Fruit fly (Drosophila melanogaster) whole organism: ENCODE data around the gene chic.

Experiments used
- CG8478 ChIP-seq: fragments of >200 bp; optimal IDR thresholded peaks from 2 replicates; lab custom pipeline; 2018; ENCODE audit warnings: inconsistent platforms
- Dll ChIP-seq: fragments of >200 bp; optimal IDR thresholded peaks from 2 replicates; lab custom pipeline; 2017
- usp ChIP-seq: fragments of >200 bp; optimal IDR thresholded peaks from 2 replicates; lab custom pipeline; 2017; ENCODE audit warnings: missing biosample characterization, missing genetic modification characterization, mixed read lengths

DNA sequence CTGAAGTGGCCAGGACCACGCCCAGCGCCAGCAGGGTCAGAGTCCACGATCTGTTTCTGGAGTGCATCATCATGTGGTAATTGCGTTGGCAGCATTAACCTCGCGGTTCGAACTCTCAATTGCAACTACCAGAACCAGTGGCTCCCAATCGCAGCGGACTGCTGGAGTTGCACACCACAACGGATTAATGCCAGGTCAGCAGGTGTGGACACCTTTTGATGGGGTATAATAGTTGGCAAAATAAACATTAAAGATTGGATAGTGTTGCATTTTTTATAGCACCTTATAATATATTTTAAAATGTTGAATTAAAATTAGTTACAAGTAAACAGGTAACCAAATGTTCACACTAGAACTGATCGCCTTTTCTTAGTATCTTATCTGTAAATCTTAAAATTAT, 16.6 kb downstream of the chic start:
- TF ChIP-seq CG8478 (lab: Kevin White, UChicago) = no peak
- no peak for TF ChIP-seq Dll
- TF ChIP-seq usp (GFP tag; lab: Kevin White, UChicago) = no peak
